Fruit fly (Drosophila melanogaster) whole organism, embryonic: Measurements from ENCODE around the gene CG6277.

ENCODE experiments used
- Adf1 ChIP-seq: fragments of 200-800 bp; sonication (Bioruptor generic); IDR thresholded peaks from 2 replicates; pipeline ENCODE4 v1.3.6; 2022; ENCODE audit warnings: missing biosample characterization, missing genetic modification characterization
- Awh ChIP-seq: fragments of 200-800 bp; sonication (Bioruptor generic); IDR thresholded peaks from 2 replicates; pipeline ENCODE4, ENCODE4 v1.3.6; 2022; ENCODE audit warnings: missing biosample characterization, missing genetic modification characterization
- B-H2 ChIP-seq: fragments of 200-800 bp; sonication (Bioruptor generic); optimal IDR thresholded peaks from 2 replicates; lab custom pipeline; 2018; ENCODE audit warnings: missing biosample characterization, mild to moderate bottlenecking, missing genetic modification characterization
- CG10654 ChIP-seq: fragments of 200-800 bp; sonication (Bioruptor generic); optimal IDR thresholded peaks from 2 replicates; lab custom pipeline; 2016; ENCODE audit warnings: missing biosample characterization, missing genetic modification characterization
- CG11398 ChIP-seq: fragments of 200-800 bp; sonication (Bioruptor generic); optimal IDR thresholded peaks from 2 replicates; lab custom pipeline; 2016; ENCODE audit warnings: missing biosample characterization, missing genetic modification characterization
- CG11456 ChIP-seq: fragments of 200-800 bp; sonication (Bioruptor generic); IDR thresholded peaks from 3 replicates; pipeline ENCODE4 v1.3.6; 2022; ENCODE audit warnings: missing biosample characterization, missing genetic modification characterization
- CG11560 ChIP-seq: fragments of 200-800 bp; sonication (Bioruptor generic); IDR thresholded peaks from 3 replicates; pipeline ENCODE4 v1.3.6; 2022; ENCODE audit warnings: missing biosample characterization, missing genetic modification characterization
- CG12155 ChIP-seq: fragments of 200-800 bp; sonication (Bioruptor generic); optimal IDR thresholded peaks from 3 replicates; lab custom pipeline; 2016; ENCODE audit warnings: missing biosample characterization, missing genetic modification characterization
- CG14441 ChIP-seq: fragments of 200-800 bp; sonication (Bioruptor generic); IDR thresholded peaks from 2 replicates; pipeline ENCODE4 v1.3.6; 2022; ENCODE audit warnings: missing biosample characterization, missing genetic modification characterization
- CG14667 ChIP-seq: fragments of 200-800 bp; sonication (Bioruptor generic); IDR thresholded peaks from 2 replicates; pipeline ENCODE4 v1.3.6; 2022; ENCODE audit warnings: missing biosample characterization, missing genetic modification characterization
- CG15696 ChIP-seq: fragments of 200-800 bp; sonication (Bioruptor generic); optimal IDR thresholded peaks from 2 replicates; lab custom pipeline; 2019; ENCODE audit warnings: missing biosample characterization, mild to moderate bottlenecking, missing genetic modification characterization, moderate library complexity
- CG2202 ChIP-seq: fragments of 200-800 bp; sonication (Bioruptor generic); optimal IDR thresholded peaks from 2 replicates; lab custom pipeline; 2018; ENCODE audit warnings: missing biosample characterization, mild to moderate bottlenecking, missing genetic modification characterization
- CG2712 ChIP-seq: fragments of 200-800 bp; optimal IDR thresholded peaks from 3 replicates; lab custom pipeline; 2019; ENCODE audit warnings: missing biosample characterization, mild to moderate bottlenecking, missing genetic modification characterization, moderate library complexity
- CG32532 ChIP-seq: fragments of 200-800 bp; sonication (Bioruptor generic); IDR thresholded peaks from 2 replicates; pipeline ENCODE4 v1.3.6; 2022; ENCODE audit warnings: missing biosample characterization, missing genetic modification characterization
- CG32772 ChIP-seq: fragments of 200-800 bp; sonication (Bioruptor generic); IDR thresholded peaks from 2 replicates; pipeline ENCODE4 v1.3.6; 2022; ENCODE audit warnings: missing biosample characterization, missing genetic modification characterization
- CG3847 ChIP-seq: fragments of 200-800 bp; sonication (Bioruptor generic); IDR thresholded peaks from 2 replicates; pipeline ENCODE4 v1.3.6; 2022; ENCODE audit warnings: missing biosample characterization, missing genetic modification characterization
- CG5180 ChIP-seq: fragments of 200-800 bp; sonication (Bioruptor generic); optimal IDR thresholded peaks from 3 replicates; lab custom pipeline; 2017; ENCODE audit warnings: missing biosample characterization, missing genetic modification characterization, mild to moderate bottlenecking, moderate library complexity, missing genetic modification reagents
- CG8359 ChIP-seq: fragments of 200-800 bp; sonication (Bioruptor generic); optimal IDR thresholded peaks from 2 replicates; lab custom pipeline; 2017; ENCODE audit warnings: missing biosample characterization, mild to moderate bottlenecking, missing genetic modification characterization, borderline replicate concordance
- CG8924 ChIP-seq: fragments of 200-800 bp; optimal IDR thresholded peaks from 3 replicates; lab custom pipeline; 2019; ENCODE audit warnings: missing biosample characterization, mild to moderate bottlenecking, missing genetic modification characterization, moderate library complexity
- D ChIP-seq, 2 experiments: fragments of 200-800 bp in 1 of 2; fragments of >200 bp in 1 of 2; sonication (Bioruptor generic) in 1 of 2; optimal IDR thresholded peaks; 2 replicates in 1 of 2; 3 replicates in 1 of 2; lab custom pipeline; 2017; ENCODE audit warnings: mild to moderate bottlenecking in 1 of 2, missing biosample characterization in 1 of 2, missing genetic modification characterization in 1 of 2, missing genetic modification reagents in 1 of 2
- Deaf1 ChIP-seq: fragments of 200-800 bp; optimal IDR thresholded peaks from 3 replicates; lab custom pipeline; 2019; ENCODE audit warnings: missing biosample characterization, mild to moderate bottlenecking, missing genetic modification characterization, moderate library complexity
- Dip3 ChIP-seq: fragments of 200-800 bp; sonication (Bioruptor generic); optimal IDR thresholded peaks from 3 replicates; lab custom pipeline; 2016; ENCODE audit warnings: missing biosample characterization, missing genetic modification characterization
- ERR ChIP-seq: fragments of 200-800 bp; sonication (Bioruptor generic); optimal IDR thresholded peaks from 2 replicates; lab custom pipeline; 2016; ENCODE audit warnings: missing biosample characterization, missing genetic modification characterization
- Hey ChIP-seq: fragments of 200-800 bp; sonication (Bioruptor generic); optimal IDR thresholded peaks from 3 replicates; lab custom pipeline; 2018; ENCODE audit warnings: missing biosample characterization, mild to moderate bottlenecking, missing genetic modification characterization
- HmgD ChIP-seq: fragments of 200-800 bp; sonication (Bioruptor generic); optimal IDR thresholded peaks from 3 replicates; lab custom pipeline; 2016; ENCODE audit warnings: missing biosample characterization, missing genetic modification characterization
- MBD-R2 ChIP-seq: fragments of 200-800 bp; sonication (Bioruptor generic); IDR thresholded peaks from 2 replicates; pipeline ENCODE4 v1.3.6; 2022; ENCODE audit warnings: missing biosample characterization, missing genetic modification characterization
- Oaz ChIP-seq: fragments of 200-800 bp; sonication (Bioruptor generic); IDR thresholded peaks from 2 replicates; pipeline ENCODE4 v1.3.6; 2022; ENCODE audit warnings: missing biosample characterization, missing genetic modification characterization
- Optix ChIP-seq: fragments of 200-800 bp; sonication (Bioruptor generic); IDR thresholded peaks from 3 replicates; pipeline ENCODE4 v1.3.6; 2022; ENCODE audit warnings: missing biosample characterization, missing genetic modification characterization
- abd-A ChIP-seq: fragments of 200-800 bp; sonication (Bioruptor generic); optimal IDR thresholded peaks from 3 replicates; lab custom pipeline; 2019; ENCODE audit warnings: missing biosample characterization, mild to moderate bottlenecking, missing genetic modification characterization, moderate library complexity
- ac ChIP-seq: fragments of 200-800 bp; sonication (Bioruptor generic); optimal IDR thresholded peaks from 3 replicates; lab custom pipeline; 2017; ENCODE audit warnings: missing biosample characterization, mild to moderate bottlenecking, missing genetic modification characterization
- ara ChIP-seq: fragments of 200-800 bp; sonication (Bioruptor generic); IDR thresholded peaks from 2 replicates; pipeline ENCODE4 v1.3.6; 2022; ENCODE audit warnings: missing biosample characterization, missing genetic modification characterization
- ase ChIP-seq: fragments of 200-800 bp; sonication (Bioruptor generic); IDR thresholded peaks from 3 replicates; pipeline ENCODE4 v1.3.6; 2022; ENCODE audit warnings: missing biosample characterization, missing genetic modification characterization
- caup ChIP-seq: fragments of 200-800 bp; sonication (Bioruptor generic); optimal IDR thresholded peaks from 3 replicates; lab custom pipeline; 2017; ENCODE audit warnings: missing biosample characterization, mild to moderate bottlenecking, missing genetic modification characterization, moderate library complexity; ENCODE audit not compliant: severe bottlenecking
- cg ChIP-seq: fragments of 200-800 bp; sonication (Bioruptor generic); optimal IDR thresholded peaks from 3 replicates; lab custom pipeline; 2019; ENCODE audit warnings: missing biosample characterization, mild to moderate bottlenecking, missing genetic modification characterization, moderate library complexity
- crol ChIP-seq: fragments of 200-800 bp; sonication (Bioruptor generic); IDR thresholded peaks from 2 replicates; pipeline ENCODE4 v1.3.6; 2022; ENCODE audit warnings: missing biosample characterization, missing genetic modification characterization
- fd64A ChIP-seq: fragments of 200-800 bp; sonication (Bioruptor generic); optimal IDR thresholded peaks from 3 replicates; lab custom pipeline; 2018; ENCODE audit warnings: missing biosample characterization, mild to moderate bottlenecking, missing genetic modification characterization
- h ChIP-seq: fragments of >200 bp; optimal IDR thresholded peaks from 2 replicates; lab custom pipeline; 2017
- ind ChIP-seq: fragments of 200-800 bp; sonication (Bioruptor generic); optimal IDR thresholded peaks from 3 replicates; lab custom pipeline; 2016; ENCODE audit warnings: missing biosample characterization, missing genetic modification characterization
- kay ChIP-seq: fragments of 200-800 bp; sonication (Bioruptor generic); optimal IDR thresholded peaks from 2 replicates; lab custom pipeline; 2016; ENCODE audit warnings: missing biosample characterization, missing genetic modification characterization
- org-1 ChIP-seq: fragments of 200-800 bp; sonication (Bioruptor generic); optimal IDR thresholded peaks from 2 replicates; lab custom pipeline; 2017; ENCODE audit warnings: missing biosample characterization, missing genetic modification characterization
- pita ChIP-seq: fragments of 200-800 bp; sonication (Bioruptor generic); optimal IDR thresholded peaks from 2 replicates; lab custom pipeline; 2017; ENCODE audit warnings: missing biosample characterization, mild to moderate bottlenecking, missing genetic modification characterization
- salm ChIP-seq: fragments of 200-800 bp; sonication (Bioruptor generic); optimal IDR thresholded peaks from 2 replicates; lab custom pipeline; 2018; ENCODE audit warnings: missing biosample characterization, mild to moderate bottlenecking, missing genetic modification characterization
- sens ChIP-seq: fragments of 200-800 bp; sonication (Bioruptor generic); peaks from one replicate; lab custom pipeline; 2016; ENCODE audit warnings: missing biosample characterization, missing genetic modification characterization
- slp2 ChIP-seq: fragments of 200-800 bp; sonication (Bioruptor generic); optimal IDR thresholded peaks from 2 replicates; lab custom pipeline; 2016; ENCODE audit warnings: missing biosample characterization, missing genetic modification characterization
- sna ChIP-seq: fragments of 200-800 bp; sonication (Bioruptor generic); IDR thresholded peaks from 2 replicates; pipeline ENCODE4 v1.3.6; 2022; ENCODE audit warnings: missing biosample characterization, missing genetic modification characterization; ENCODE audit not compliant: partially characterized antibody
- sob ChIP-seq: fragments of 200-800 bp; sonication (Bioruptor generic); IDR thresholded peaks from 2 replicates; pipeline ENCODE4 v1.3.6; 2022; ENCODE audit warnings: missing biosample characterization, missing genetic modification characterization
- sug ChIP-seq: fragments of 200-800 bp; optimal IDR thresholded peaks from 2 replicates; lab custom pipeline; 2019; ENCODE audit warnings: missing biosample characterization, mild to moderate bottlenecking, missing genetic modification characterization, moderate library complexity
- tgo ChIP-seq: fragments of 200-800 bp; sonication (Bioruptor generic); IDR thresholded peaks from 3 replicates; pipeline ENCODE4 v1.3.6; 2022; ENCODE audit warnings: missing biosample characterization, missing genetic modification characterization
- trh ChIP-seq: fragments of 200-800 bp; sonication (Bioruptor generic); optimal IDR thresholded peaks from 2 replicates; lab custom pipeline; 2016; ENCODE audit warnings: missing biosample characterization, missing genetic modification characterization
- tx ChIP-seq: fragments of 200-800 bp; sonication (Bioruptor generic); optimal IDR thresholded peaks from 2 replicates; lab custom pipeline; 2016; ENCODE audit warnings: missing biosample characterization, missing genetic modification characterization
- unpg ChIP-seq: fragments of 200-800 bp; sonication (Bioruptor generic); optimal IDR thresholded peaks from 3 replicates; lab custom pipeline; 2018; ENCODE audit warnings: missing biosample characterization, mild to moderate bottlenecking, missing genetic modification characterization, moderate library complexity
- vvl ChIP-seq: fragments of 200-800 bp; sonication (Bioruptor generic); IDR thresholded peaks from 2 replicates; pipeline ENCODE4 v1.3.6; 2022; ENCODE audit warnings: missing biosample characterization, missing genetic modification characterization
- z ChIP-seq: fragments of 200-800 bp; sonication (Bioruptor generic); IDR thresholded peaks from 3 replicates; pipeline ENCODE4 v1.3.6; 2022; ENCODE audit warnings: missing biosample characterization, missing genetic modification characterization

The CG6277 gene

dm6 chr3R:26980282-26980691 lies 42.7 kb downstream of the CG6277 start:
- peak; percentile 84 for TF ChIP-seq vvl (GFP tag; lab: Robert Waterston, UW)
- no peak for TF ChIP-seq crol
- no peak for TF ChIP-seq org-1
- no peak for TF ChIP-seq CG10654 (GFP tag; lab: Kevin White, UChicago)
- no peak for TF ChIP-seq z (GFP tag; lab: Robert Waterston, UW)
- no peak for TF ChIP-seq ac (GFP tag; lab: Kevin White, UChicago)
- peak; percentile 26; the same call in 1 of the 2 replicates for TF ChIP-seq CG32532 (GFP tag; lab: Robert Waterston, UW)
- TF ChIP-seq caup: no peak
- no peak for TF ChIP-seq CG3847
- no peak for TF ChIP-seq salm (tag; lab: Kevin White, UChicago)
- TF ChIP-seq trh (GFP tag; lab: Kevin White, UChicago): no peak
- peak; percentile 58; the same call in 1 of the 2 replicates for TF ChIP-seq Awh (GFP tag; lab: Robert Waterston, UW)
- TF ChIP-seq CG2712 (tag; lab: Kevin White, UChicago): no peak
- TF ChIP-seq sna (GFP tag; lab: Robert Waterston, UW): 0 out of 2 replicates have a peak, but pooled peaks have one; percentile 31
- TF ChIP-seq CG5180 (GFP tag; lab: Kevin White, UChicago): no peak
- TF ChIP-seq kay (GFP tag; lab: Kevin White, UChicago): no peak
- TF ChIP-seq HmgD (GFP tag; lab: Kevin White, UChicago): no peak
- TF ChIP-seq ase (GFP tag; lab: Robert Waterston, UW): no peak
- no peak for TF ChIP-seq CG8359 (GFP tag; lab: Kevin White, UChicago)
- peak; percentile 30 for TF ChIP-seq B-H2 (GFP tag; lab: Kevin White, UChicago)
- TF ChIP-seq tgo: no peak
- no peak; the same call in 1 of the 2 replicates for TF ChIP-seq MBD-R2 (GFP tag; lab: Robert Waterston, UW)
- peak; percentile 54 for TF ChIP-seq sug
- TF ChIP-seq CG8924 (tag; lab: Kevin White, UChicago): no peak
- TF ChIP-seq ind (GFP tag; lab: Kevin White, UChicago): no peak
- peak; percentile 32; the same call in 1 of the 2 replicates for TF ChIP-seq sob (GFP tag; lab: Robert Waterston, UW)
- TF ChIP-seq slp2: no peak
- TF ChIP-seq CG32772: no peak
- no peak for TF ChIP-seq Optix (GFP tag; lab: Robert Waterston, UW)
- no peak for TF ChIP-seq h (lab: Kevin White, UChicago)
- no peak for TF ChIP-seq fd64A (GFP tag; lab: Kevin White, UChicago)
- no peak for TF ChIP-seq D (optimal IDR thresholded peaks at IDR 0.05; lab: Kevin White, UChicago)
- TF ChIP-seq D (GFP tag; optimal IDR thresholded peaks at IDR 0.05; lab: Kevin White, UChicago): no peak
- TF ChIP-seq CG14667 (GFP tag; lab: Robert Waterston, UW): no peak
- TF ChIP-seq Hey (tag; lab: Kevin White, UChicago): no peak
- TF ChIP-seq CG12155 (GFP tag; lab: Kevin White, UChicago): no peak
- no peak for TF ChIP-seq pita (GFP tag; lab: Kevin White, UChicago)
- TF ChIP-seq CG2202 (tag; lab: Kevin White, UChicago): no peak
- TF ChIP-seq sens (GFP tag; lab: Kevin White, UChicago): peak; percentile 56
- TF ChIP-seq CG11456 (GFP tag; lab: Robert Waterston, UW): no peak
- no peak for TF ChIP-seq CG11560 (tag; lab: Robert Waterston, UW)
- peak; percentile 15 for TF ChIP-seq ERR (GFP tag; lab: Kevin White, UChicago)
- peak; percentile 68 for TF ChIP-seq Deaf1
- TF ChIP-seq Adf1 (GFP tag; lab: Robert Waterston, UW): no peak
- TF ChIP-seq CG11398 (GFP tag; lab: Kevin White, UChicago): no peak
- TF ChIP-seq CG14441 (GFP tag; lab: Robert Waterston, UW): no peak
- no peak for TF ChIP-seq cg (GFP tag; lab: Kevin White, UChicago)
- no peak for TF ChIP-seq tx
- TF ChIP-seq ara (GFP tag; lab: Robert Waterston, UW): no peak
- TF ChIP-seq CG15696 (tag; lab: Kevin White, UChicago): no peak
- no peak for TF ChIP-seq Dip3 (GFP tag; lab: Kevin White, UChicago)
- TF ChIP-seq unpg: no peak
- peak; percentile 57 for TF ChIP-seq abd-A
- no peak for TF ChIP-seq Oaz
